Worm (Caenorhabditis elegans): ENCODE measurements around the gene fbxa-77.

Gene fbxa-77

DNA sequence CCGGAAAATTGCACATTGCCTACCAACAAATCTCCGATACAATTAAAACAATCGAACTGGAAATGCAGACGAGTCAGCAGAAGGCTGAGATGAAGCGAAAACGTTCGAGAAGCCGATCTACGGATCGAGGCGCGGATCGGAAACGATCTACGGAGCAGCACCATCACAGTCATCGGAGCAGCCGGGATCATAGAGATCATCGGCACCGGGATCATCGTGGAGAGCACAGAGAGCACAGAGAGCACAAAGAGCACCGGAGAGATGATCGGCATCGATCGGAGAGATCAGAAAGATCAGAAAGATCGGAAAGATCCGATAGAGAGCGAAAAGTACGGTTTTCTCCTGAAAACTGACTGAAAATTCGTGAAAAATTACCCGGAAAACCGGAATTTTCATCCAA is 43.9 kb upstream of the fbxa-77 start:
- no peak for TF ChIP-seq fos-1 (tag; optimal IDR thresholded peaks at IDR 0.05)
- TF ChIP-seq mbf-1 (tag; optimal IDR thresholded peaks at IDR 0.05): no peak
- no peak for TF ChIP-seq elt-1 (tag; optimal IDR thresholded peaks at IDR 0.05)
- TF ChIP-seq mab-5 (tag; optimal IDR thresholded peaks at IDR 0.05): no peak
- no peak for TF ChIP-seq ama-1 (optimal IDR thresholded peaks at IDR 0.05)
- TF ChIP-seq R02D3.7 (tag; optimal IDR thresholded peaks at IDR 0.05): no peak
- TF ChIP-seq ztf-4 (tag; optimal IDR thresholded peaks at IDR 0.05): no peak
- TF ChIP-seq unc-39 (tag; optimal IDR thresholded peaks at IDR 0.05): no peak
- TF ChIP-seq sem-4 (tag; optimal IDR thresholded peaks at IDR 0.05): no peak
- TF ChIP-seq ceh-82 (tag; optimal IDR thresholded peaks at IDR 0.05): no peak
- TF ChIP-seq C34F6.9 (tag; optimal IDR thresholded peaks at IDR 0.05): no peak
- no peak for TF ChIP-seq nhr-25 (tag; optimal IDR thresholded peaks at IDR 0.05)
- TF ChIP-seq alr-1 (tag; optimal IDR thresholded peaks at IDR 0.05): no peak
- TF ChIP-seq nhr-21 (tag; optimal IDR thresholded peaks at IDR 0.05): no peak
- no peak for TF ChIP-seq nhr-11 (tag; optimal IDR thresholded peaks at IDR 0.05)
- TF ChIP-seq zag-1 (tag; optimal IDR thresholded peaks at IDR 0.05): no peak
- no peak for TF ChIP-seq nhr-129 (tag; optimal IDR thresholded peaks at IDR 0.05)
- no peak for TF ChIP-seq ceh-16 (tag; optimal IDR thresholded peaks at IDR 0.05)
- no peak for TF ChIP-seq nhr-77 (tag; optimal IDR thresholded peaks at IDR 0.05)

DNA sequence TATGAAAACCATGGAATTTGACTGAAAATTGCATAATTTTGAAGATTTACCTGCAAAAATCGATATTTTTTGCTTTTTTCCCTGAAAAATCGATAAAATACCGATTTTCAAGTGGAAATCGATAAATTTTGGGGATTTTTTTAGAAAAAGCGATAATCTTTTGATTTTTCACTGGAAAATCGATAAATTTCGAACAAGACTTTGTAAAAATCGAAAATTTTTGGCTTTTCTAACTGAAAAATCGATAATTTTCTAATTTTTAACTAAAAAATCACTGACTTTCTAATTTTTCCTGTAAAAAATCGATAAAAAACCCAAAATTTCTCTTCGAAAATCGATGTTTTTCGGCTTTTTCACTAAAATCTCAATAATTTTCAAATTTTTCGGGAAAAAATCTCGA is 42.9 kb upstream of the fbxa-77 start:
- no peak for TF ChIP-seq alr-1 (tag; optimal IDR thresholded peaks at IDR 0.05)
- no peak for TF ChIP-seq lsy-2 (tag; optimal IDR thresholded peaks at IDR 0.05)
- no peak for TF ChIP-seq F13H6.1 (tag; optimal IDR thresholded peaks at IDR 0.05)
- no peak for TF ChIP-seq R02D3.7 (tag; optimal IDR thresholded peaks at IDR 0.05)
- TF ChIP-seq peb-1 (tag; optimal IDR thresholded peaks at IDR 0.05): no peak
- no peak for TF ChIP-seq lin-11 (tag; optimal IDR thresholded peaks at IDR 0.05)
- TF ChIP-seq fos-1 (tag; optimal IDR thresholded peaks at IDR 0.05): no peak
- TF ChIP-seq Y55F3AM.14 (GFP tag; optimal IDR thresholded peaks at IDR 0.05): no peak
- TF ChIP-seq elt-1 (tag; optimal IDR thresholded peaks at IDR 0.05): no peak
- TF ChIP-seq crh-2 (tag; optimal IDR thresholded peaks at IDR 0.05): no peak
- no peak for TF ChIP-seq sem-4 (tag; optimal IDR thresholded peaks at IDR 0.05)
- no peak for TF ChIP-seq nhr-21 (tag; optimal IDR thresholded peaks at IDR 0.05)
- no peak for TF ChIP-seq aly-2 (tag; optimal IDR thresholded peaks at IDR 0.05)
- no peak for TF ChIP-seq ceh-16 (tag; optimal IDR thresholded peaks at IDR 0.05)
- no peak for TF ChIP-seq mab-5 (tag; optimal IDR thresholded peaks at IDR 0.05)
- TF ChIP-seq ceh-82 (tag; optimal IDR thresholded peaks at IDR 0.05): no peak
- TF ChIP-seq gmeb-1 (tag; optimal IDR thresholded peaks at IDR 0.05): no peak
- no peak for TF ChIP-seq C34F6.9 (tag; optimal IDR thresholded peaks at IDR 0.05)
- TF ChIP-seq nhr-25 (tag; optimal IDR thresholded peaks at IDR 0.05): no peak
- no peak for TF ChIP-seq lin-39 (tag; optimal IDR thresholded peaks at IDR 0.05)

DNA sequence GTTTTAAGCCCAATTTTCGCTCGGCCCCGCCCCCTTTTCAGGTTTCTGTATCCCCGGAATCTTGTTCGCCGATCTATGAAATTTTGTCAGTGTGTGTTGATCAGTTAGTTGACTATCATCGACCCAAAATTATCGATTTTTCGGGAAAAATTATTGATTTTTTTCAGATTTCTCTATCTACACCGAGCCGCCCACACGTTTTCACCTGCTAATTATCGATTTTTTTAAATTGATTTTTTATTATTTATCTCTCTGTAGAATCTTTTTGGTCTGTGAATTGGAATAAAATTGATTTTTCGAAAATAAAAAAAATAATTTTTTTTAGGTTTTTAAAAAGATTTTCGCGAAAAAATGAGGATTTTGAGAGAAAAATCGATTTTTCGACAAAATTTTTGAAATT is 42.2 kb upstream of the fbxa-77 start:
- TF ChIP-seq skn-1 (tag; optimal IDR thresholded peaks at IDR 0.05): no peak

DNA sequence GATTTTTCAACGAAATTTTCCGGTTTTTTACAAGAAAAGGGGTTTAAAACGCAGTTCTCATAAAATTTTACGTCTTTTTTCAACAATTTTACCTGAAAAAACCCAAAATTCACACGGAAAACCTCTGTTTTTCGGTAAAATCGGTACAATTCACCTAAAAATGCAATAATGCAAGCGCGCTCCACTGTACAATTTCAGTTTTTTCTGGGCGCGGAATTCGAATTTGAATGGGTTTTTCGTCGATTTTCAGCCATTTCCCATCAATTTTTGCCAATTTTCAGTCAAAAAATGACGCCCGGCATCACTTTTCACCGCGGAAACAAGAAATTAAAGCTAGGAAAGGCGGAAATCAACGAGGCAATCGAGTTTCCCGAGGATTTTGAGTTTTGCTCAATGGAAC is 41.4 kb upstream of the fbxa-77 start, which contains the start of gene orc-3:
orc-3 (plus strand) TSS at position 282 of the 400 bp plus-strand sequence.
- TF ChIP-seq nhr-129 (tag; optimal IDR thresholded peaks at IDR 0.05): peak; percentile 21
- TF ChIP-seq ztf-4 (tag; optimal IDR thresholded peaks at IDR 0.05): no peak
- TF ChIP-seq gmeb-1 (tag; optimal IDR thresholded peaks at IDR 0.05): peak; percentile 84
- peak; percentile 56 for TF ChIP-seq unc-55 (GFP tag; optimal IDR thresholded peaks at IDR 0.05)
- no peak for TF ChIP-seq nhr-12 (tag; optimal IDR thresholded peaks at IDR 0.05)
- TF ChIP-seq C34F6.9 (tag; optimal IDR thresholded peaks at IDR 0.05): peak; percentile 34
- TF ChIP-seq lsy-2 (tag; optimal IDR thresholded peaks at IDR 0.05): peak in 1 of 2 experiments; percentile 55
- TF ChIP-seq aly-2 (tag; optimal IDR thresholded peaks at IDR 0.05): no peak
- peak; percentile 58 for TF ChIP-seq lin-13 (GFP tag; optimal IDR thresholded peaks at IDR 0.05)

DNA sequence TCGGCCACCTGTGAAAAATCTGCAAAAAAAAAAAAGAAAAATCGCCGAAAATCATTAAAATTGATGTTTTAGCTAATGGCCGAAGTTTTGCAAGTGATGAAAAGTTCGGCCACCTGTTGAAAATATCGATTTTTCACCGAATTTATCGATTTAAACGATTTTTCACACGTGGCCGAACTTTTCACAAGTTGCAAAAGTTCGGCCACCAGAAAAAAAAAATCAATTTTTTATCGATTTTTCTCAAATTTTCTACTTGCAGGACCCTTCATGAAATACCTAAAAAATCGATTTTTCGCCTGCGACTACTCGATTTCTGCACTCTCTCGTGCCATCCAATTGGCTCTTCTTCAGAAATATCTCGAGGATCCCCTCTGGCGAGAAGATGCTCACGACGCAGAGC is 38.6 kb upstream of the fbxa-77 start:
- TF ChIP-seq nhr-11 (tag; optimal IDR thresholded peaks at IDR 0.05) (no peak), snpc-4 (tag; optimal IDR thresholded peaks at IDR 0.05) (no peak), alr-1 (tag; optimal IDR thresholded peaks at IDR 0.05) (no peak), elt-1 (tag; optimal IDR thresholded peaks at IDR 0.05) (no peak), egl-27 (tag; optimal IDR thresholded peaks at IDR 0.05) (no peak), lin-39 (tag; optimal IDR thresholded peaks at IDR 0.05) (no peak), ceh-82 (tag; optimal IDR thresholded peaks at IDR 0.05) (no peak), sma-3 (GFP tag; optimal IDR thresholded peaks at IDR 0.05) (no peak), Y55F3AM.14 (GFP tag; optimal IDR thresholded peaks at IDR 0.05) (no peak), skn-1 (tag; optimal IDR thresholded peaks at IDR 0.05) (no peak), mab-5 (tag; optimal IDR thresholded peaks at IDR 0.05) (no peak), R02D3.7 (tag; optimal IDR thresholded peaks at IDR 0.05) (no peak), ceh-16 (tag; optimal IDR thresholded peaks at IDR 0.05) (no peak), mbf-1 (tag; optimal IDR thresholded peaks at IDR 0.05) (no peak), aly-2 (tag; optimal IDR thresholded peaks at IDR 0.05) (no peak), elt-3 (tag; optimal IDR thresholded peaks at IDR 0.05) (no peak)
